Fruit fly (Drosophila melanogaster): ENCODE data around the gene Art6.

Art6 gene

DNA sequence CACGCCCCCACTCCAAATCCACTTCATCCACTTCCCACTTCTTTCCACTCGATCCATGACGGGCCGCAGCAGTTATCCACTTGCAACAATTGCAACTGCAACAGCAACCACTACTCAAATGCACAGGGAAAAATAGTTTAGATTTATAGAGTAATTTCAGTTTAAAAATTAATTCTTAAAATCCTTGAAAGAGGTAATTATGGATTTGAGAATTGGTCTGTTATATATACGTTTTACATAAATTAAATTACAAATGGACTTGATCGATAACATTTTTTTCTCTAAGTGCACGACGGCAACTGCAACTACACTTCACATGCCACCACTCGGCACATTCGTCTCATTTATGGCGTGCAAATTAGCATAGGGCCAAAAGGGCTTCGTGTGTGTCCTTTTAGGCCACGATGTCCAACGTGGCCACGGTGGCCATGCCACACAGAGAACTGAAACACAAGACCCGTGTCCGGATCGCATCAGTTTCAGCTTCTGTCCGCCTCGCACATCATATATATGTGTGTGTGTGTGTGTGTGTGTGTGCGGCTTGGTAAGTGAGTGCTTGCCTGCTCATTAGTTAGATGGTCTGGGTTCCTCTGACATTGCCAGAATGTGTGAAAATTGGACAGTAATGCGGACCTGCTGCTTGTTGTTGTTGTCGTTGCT, 39.4 kb upstream of the Art6 start:
- TF ChIP-seq Deaf1 (tag; optimal IDR thresholded peaks at IDR 0.05), result peak; percentile 30
- TF ChIP-seq dysf (GFP tag; IDR thresholded peaks at IDR 0.05), result peak; percentile 57; the same call in 2 of the 3 replicates
- TF ChIP-seq klu (GFP tag; IDR thresholded peaks at IDR 0.05), result no peak
- no peak for TF ChIP-seq Tbp (GFP tag; optimal IDR thresholded peaks at IDR 0.05)
- no peak for TF ChIP-seq Adf1 (GFP tag; IDR thresholded peaks at IDR 0.05)
- peak; percentile 1 for TF ChIP-seq lbe (GFP tag; optimal IDR thresholded peaks at IDR 0.05)
- TF ChIP-seq Atf-2 (GFP tag; optimal IDR thresholded peaks at IDR 0.05), result peak; percentile 32
- peak; percentile 79 for TF ChIP-seq CG15479 (GFP tag; optimal IDR thresholded peaks at IDR 0.05)
- TF ChIP-seq CG1602 (GFP tag; optimal IDR thresholded peaks at IDR 0.05), result peak; percentile 66
- peak; percentile 44 for TF ChIP-seq ind (GFP tag; optimal IDR thresholded peaks at IDR 0.05)
- TF ChIP-seq pfk (GFP tag; optimal IDR thresholded peaks at IDR 0.05), result peak; percentile 52
- peak; percentile 34 for TF ChIP-seq CG18011 (GFP tag; optimal IDR thresholded peaks at IDR 0.05)
- TF ChIP-seq B-H2 (GFP tag; optimal IDR thresholded peaks at IDR 0.05), result no peak
- TF ChIP-seq ftz-f1 (GFP tag; optimal IDR thresholded peaks at IDR 0.05), result no peak
- peak; percentile 13 for TF ChIP-seq Sry-δ (GFP tag; optimal IDR thresholded peaks at IDR 0.05)
- peak; percentile 67 for TF ChIP-seq Ada2b (GFP tag; IDR thresholded peaks at IDR 0.05)
- TF ChIP-seq CG1233 (GFP tag; optimal IDR thresholded peaks at IDR 0.05), result peak; percentile 66
- TF ChIP-seq CG1603 (tag; optimal IDR thresholded peaks at IDR 0.05), result peak; percentile 88
- TF ChIP-seq D19B (GFP tag; optimal IDR thresholded peaks at IDR 0.05), result no peak
- TF ChIP-seq lmd (GFP tag; IDR thresholded peaks at IDR 0.05), result peak; percentile 65
- TF ChIP-seq CG17359 (tag; optimal IDR thresholded peaks at IDR 0.05), result peak; percentile 72
- TF ChIP-seq Dref (GFP tag; IDR thresholded peaks at IDR 0.05), result no peak
- peak; percentile 51; the same call in 1 of the 2 replicates for TF ChIP-seq HLH3B (GFP tag; IDR thresholded peaks at IDR 0.05)
- TF ChIP-seq Aef1 (GFP tag; IDR thresholded peaks at IDR 0.05), result peak; percentile 36; the same call in 2 of the 3 replicates
- no peak for TF ChIP-seq ash1 (GFP tag; optimal IDR thresholded peaks at IDR 0.05)
- peak; percentile 49 for TF ChIP-seq CG10147 (GFP tag; optimal IDR thresholded peaks at IDR 0.05)
- TF ChIP-seq CG6854 (GFP tag; optimal IDR thresholded peaks at IDR 0.05), result peak; percentile 43
- TF ChIP-seq CG18599 (GFP tag; optimal IDR thresholded peaks at IDR 0.05), result peak; percentile 32
- peak; percentile 65 for TF ChIP-seq CG15011 (GFP tag; optimal IDR thresholded peaks at IDR 0.05)
- TF ChIP-seq maf-S (GFP tag; optimal IDR thresholded peaks at IDR 0.05), result peak; percentile 49
- peak; percentile 36 for TF ChIP-seq HHEX (GFP tag; optimal IDR thresholded peaks at IDR 0.05)
- no peak for TF ChIP-seq mirr (GFP tag; optimal IDR thresholded peaks at IDR 0.05)
- TF ChIP-seq sim (GFP tag; IDR thresholded peaks at IDR 0.05), result peak; percentile 56; the same call in 1 of the 2 replicates
- TF ChIP-seq Scr (GFP tag; IDR thresholded peaks at IDR 0.05; ENCODE audit: partially characterized antibody), result no peak
- peak in 1 of 2 experiments; percentile 83 for TF ChIP-seq tll (GFP tag; optimal IDR thresholded peaks at IDR 0.05)
- no peak for TF ChIP-seq CG43689 (GFP tag; IDR thresholded peaks at IDR 0.05)
- TF ChIP-seq CG7556 (GFP tag; optimal IDR thresholded peaks at IDR 0.05), result peak; percentile 76
- peak; percentile 78 for TF ChIP-seq ci (GFP tag; IDR thresholded peaks at IDR 0.05)
- no peak for TF ChIP-seq caup (GFP tag; optimal IDR thresholded peaks at IDR 0.05; ENCODE audit: severe bottlenecking)
- TF ChIP-seq bab2 (GFP tag; optimal IDR thresholded peaks at IDR 0.05), result peak; percentile 41
- TF ChIP-seq chif (GFP tag; optimal IDR thresholded peaks at IDR 0.05), result peak; percentile 72 to 83
- no peak for TF ChIP-seq grn (GFP tag; optimal IDR thresholded peaks at IDR 0.05)
- peak; percentile 61 for TF ChIP-seq az2 (GFP tag; optimal IDR thresholded peaks at IDR 0.05)
- TF ChIP-seq MESR4 (GFP tag; optimal IDR thresholded peaks at IDR 0.05), result no peak
- TF ChIP-seq H2.0 (GFP tag; IDR thresholded peaks at IDR 0.05), result peak; percentile 40; the same call in 1 of the 2 replicates
- TF ChIP-seq sd (tag; optimal IDR thresholded peaks at IDR 0.05), result no peak
- no peak for TF ChIP-seq CG14965 (GFP tag; optimal IDR thresholded peaks at IDR 0.05; ENCODE audit: borderline replicate concordance)
- TF ChIP-seq CG15269 (tag; optimal IDR thresholded peaks at IDR 0.05), result peak; percentile 62
- TF ChIP-seq Oaz (GFP tag; IDR thresholded peaks at IDR 0.05), result no peak
